Worm (Caenorhabditis elegans) whole organism, young adult: ENCODE measurements around the gene T04C12.11.

Experiments
- B0019.2 ChIP-seq: fragments of 200-800 bp; sonication (Bioruptor generic); conservative IDR thresholded peaks from 2 replicates; pipeline ENCODE4 v1.3.6; 2022; ENCODE audit warnings: missing genetic modification reagents, missing genetic modification characterization, missing compliant biosample characterization
- B0336.3 ChIP-seq: fragments of 200-800 bp; sonication (Bioruptor generic); IDR thresholded peaks from 2 replicates; pipeline ENCODE4 v1.3.6; 2022; ENCODE audit warnings: missing genetic modification characterization, missing compliant biosample characterization
- D2030.7 ChIP-seq: fragments of 200-800 bp; sonication (Bioruptor generic); IDR thresholded peaks from 2 replicates; pipeline ENCODE4 v1.3.6; 2022; ENCODE audit warnings: missing genetic modification reagents, missing genetic modification characterization, missing compliant biosample characterization
- F23B12.7 ChIP-seq: sonication (generic microtip); optimal IDR thresholded peaks from 2 replicates; lab custom pipeline; 2017; ENCODE audit warnings: missing genetic modification characterization, mild to moderate bottlenecking, missing compliant biosample characterization, antibody characterized with exemption, moderate library complexity; ENCODE audit not compliant: insufficient read depth
- F33H1.4 ChIP-seq: fragments of 200-800 bp; sonication (Bioruptor generic); IDR thresholded peaks from 2 replicates; pipeline ENCODE4 v1.3.6; 2022; ENCODE audit warnings: missing genetic modification reagents, missing genetic modification characterization, missing compliant biosample characterization
- F49E8.2 ChIP-seq: sonication (generic microtip); optimal IDR thresholded peaks from 3 replicates; lab custom pipeline; 2017; ENCODE audit warnings: missing genetic modification characterization, mild to moderate bottlenecking, missing compliant biosample characterization, antibody characterized with exemption, moderate library complexity; ENCODE audit not compliant: insufficient read depth
- K11D2.4 ChIP-seq: fragments of 200-800 bp; sonication (Bioruptor generic); IDR thresholded peaks from 2 replicates; pipeline ENCODE4 v1.3.6; 2022; ENCODE audit warnings: missing genetic modification reagents, missing genetic modification characterization, missing compliant biosample characterization
- T07F8.4 ChIP-seq: sonication (generic microtip); optimal IDR thresholded peaks from 2 replicates; lab custom pipeline; 2016; ENCODE audit warnings: mild to moderate bottlenecking, missing genetic modification characterization, moderate library complexity, missing compliant biosample characterization
- Y79H2A.3 ChIP-seq: fragments of 200-800 bp; sonication (Bioruptor generic); conservative IDR thresholded peaks from 2 replicates; pipeline ENCODE4 v1.3.6; 2022; ENCODE audit warnings: missing genetic modification reagents, missing genetic modification characterization, missing compliant biosample characterization
- ZK185.1 ChIP-seq: sonication (generic microtip); optimal IDR thresholded peaks from 2 replicates; lab custom pipeline; 2016; ENCODE audit warnings: mild to moderate bottlenecking, missing genetic modification characterization, missing compliant biosample characterization; ENCODE audit not compliant: poor library complexity, severe bottlenecking
- akir-1 ChIP-seq: fragments of 200-800 bp; sonication (Bioruptor generic); optimal IDR thresholded peaks from 2 replicates; lab custom pipeline; 2018; ENCODE audit warnings: mild to moderate bottlenecking, missing genetic modification characterization, moderate library complexity, missing compliant biosample characterization
- attf-5 ChIP-seq: fragments of 200-800 bp; sonication (Bioruptor generic); optimal IDR thresholded peaks from 2 replicates; lab custom pipeline; 2018; ENCODE audit warnings: mild to moderate bottlenecking, missing genetic modification characterization, missing compliant biosample characterization
- cebp-1 ChIP-seq, 2 experiments: fragments of 200-800 bp in 1 of 2; sonication (Bioruptor generic) in 1 of 2; sonication (generic microtip) in 1 of 2; IDR thresholded peaks in 1 of 2; optimal IDR thresholded peaks in 1 of 2; 2 replicates each; pipeline versions ENCODE4 v1.3.6 to Lab custom; 2017 to 2022; ENCODE audit warnings: missing compliant biosample characterization in 2 of 2, missing genetic modification characterization in 2 of 2, mild to moderate bottlenecking in 1 of 2, missing genetic modification reagents in 1 of 2, moderate library complexity in 1 of 2
- cebp-2 ChIP-seq: fragments of 200-800 bp; sonication (Bioruptor generic); IDR thresholded peaks from 2 replicates; pipeline ENCODE4 v1.3.6; 2022; ENCODE audit warnings: missing genetic modification characterization, missing compliant biosample characterization
- ceh-100 ChIP-seq: fragments of 200-800 bp; sonication (Bioruptor generic); IDR thresholded peaks from 2 replicates; pipeline ENCODE4 v1.3.6; 2022; ENCODE audit warnings: missing genetic modification reagents, missing genetic modification characterization, missing compliant biosample characterization
- ceh-58 ChIP-seq: fragments of 200-800 bp; sonication (Bioruptor generic); IDR thresholded peaks from 2 replicates; pipeline ENCODE4 v1.3.6; 2022; ENCODE audit warnings: missing genetic modification characterization, missing compliant biosample characterization
- ceh-79 ChIP-seq: sonication (generic microtip); optimal IDR thresholded peaks from 2 replicates; lab custom pipeline; 2017; ENCODE audit warnings: mild to moderate bottlenecking, missing genetic modification characterization, missing compliant biosample characterization
- dpff-1 ChIP-seq: sonication (generic microtip); optimal IDR thresholded peaks from 2 replicates; lab custom pipeline; 2017; ENCODE audit warnings: mild to moderate bottlenecking, missing genetic modification characterization, missing compliant biosample characterization
- efl-1 ChIP-seq: fragments of 150-350 bp; optimal IDR thresholded peaks from 2 replicates; lab custom pipeline; 2014; ENCODE audit warnings: missing biosample characterization, missing genetic modification reagents, missing genetic modification characterization
- egl-44 ChIP-seq: fragments of 200-800 bp; sonication (Bioruptor generic); IDR thresholded peaks from 2 replicates; pipeline ENCODE4 v1.3.6; 2022; ENCODE audit warnings: missing genetic modification reagents, missing genetic modification characterization, missing compliant biosample characterization
- ekl-4 ChIP-seq: fragments of 200-800 bp; sonication (Bioruptor generic); IDR thresholded peaks from 2 replicates; pipeline ENCODE4 v1.3.6; 2022; ENCODE audit warnings: missing genetic modification reagents, missing genetic modification characterization, missing compliant biosample characterization
- him-1 ChIP-seq: sonication (generic microtip); optimal IDR thresholded peaks from 2 replicates; lab custom pipeline; 2016; ENCODE audit warnings: missing genotype, missing genetic modification reagents, missing genetic modification characterization, missing compliant biosample characterization
- hlh-12 ChIP-seq: sonication (generic microtip); optimal IDR thresholded peaks from 2 replicates; lab custom pipeline; 2016; ENCODE audit warnings: missing genetic modification characterization, missing compliant biosample characterization
- hlh-26 ChIP-seq: fragments of 200-800 bp; sonication (Bioruptor generic); conservative IDR thresholded peaks from 2 replicates; pipeline ENCODE4 v1.3.6; 2022; ENCODE audit warnings: missing genetic modification reagents, missing genetic modification characterization, missing compliant biosample characterization
- hrde-1 ChIP-seq: sonication (generic microtip); optimal IDR thresholded peaks from 2 replicates; lab custom pipeline; 2016; ENCODE audit warnings: missing genetic modification characterization, mild to moderate bottlenecking, missing compliant biosample characterization, moderate library complexity, missing genotype, missing genetic modification reagents, borderline replicate concordance
- lin-54 ChIP-seq: fragments of 200-800 bp; sonication (Bioruptor generic); optimal IDR thresholded peaks from 2 replicates; lab custom pipeline; 2018; ENCODE audit warnings: mild to moderate bottlenecking, missing genetic modification characterization, missing compliant biosample characterization
- madf-10 ChIP-seq: sonication (generic microtip); optimal IDR thresholded peaks from 2 replicates; lab custom pipeline; 2016; ENCODE audit warnings: mild to moderate bottlenecking, missing genetic modification characterization, missing compliant biosample characterization
- madf-6 ChIP-seq: fragments of 200-800 bp; sonication (Bioruptor generic); IDR thresholded peaks from 2 replicates; pipeline ENCODE4 v1.3.6; 2022; ENCODE audit warnings: missing genetic modification reagents, missing genetic modification characterization, missing compliant biosample characterization
- madf-8 ChIP-seq: fragments of 200-800 bp; sonication (Bioruptor generic); conservative IDR thresholded peaks from 2 replicates; pipeline ENCODE4 v1.3.6; 2022; ENCODE audit warnings: missing genetic modification reagents, missing genetic modification characterization, missing compliant biosample characterization
- mes-4 ChIP-seq: sonication (generic microtip); optimal IDR thresholded peaks from 2 replicates; lab custom pipeline; 2016; ENCODE audit warnings: missing genotype, missing genetic modification characterization, missing compliant biosample characterization
- nfyb-1 ChIP-seq: fragments of 200-800 bp; sonication (Bioruptor generic); IDR thresholded peaks from 2 replicates; pipeline ENCODE4 v1.3.6; 2022; ENCODE audit warnings: missing genetic modification reagents, missing genetic modification characterization, missing compliant biosample characterization
- rec-8 ChIP-seq, 2 experiments: sonication (generic microtip); optimal IDR thresholded peaks; 2 replicates each; lab custom pipeline; 2016; ENCODE audit warnings: mild to moderate bottlenecking in 2 of 2, missing genetic modification characterization in 2 of 2, missing genetic modification reagents in 2 of 2, missing genotype in 2 of 2, missing biosample characterization in 1 of 2, missing compliant biosample characterization in 1 of 2, moderate library complexity in 1 of 2
- snpc-1.1 ChIP-seq: sonication (generic microtip); optimal IDR thresholded peaks from 2 replicates; lab custom pipeline; 2017; ENCODE audit warnings: missing genetic modification characterization, mild to moderate bottlenecking, missing compliant biosample characterization, antibody characterized with exemption, moderate library complexity, missing genotype, missing genetic modification reagents; ENCODE audit not compliant: insufficient read depth
- snpc-1.3 ChIP-seq: sonication (generic microtip); optimal IDR thresholded peaks from 2 replicates; lab custom pipeline; 2017; ENCODE audit warnings: missing genetic modification characterization, mild to moderate bottlenecking, missing compliant biosample characterization, antibody characterized with exemption, moderate library complexity, missing genotype, missing genetic modification reagents; ENCODE audit not compliant: insufficient read depth
- snpc-4 ChIP-seq, 5 experiments: fragments of 150-350 bp in 1 of 5; sonication (generic microtip) in 4 of 5; optimal IDR thresholded peaks; 2 replicates each; lab custom pipeline; 2014 to 2018; ENCODE audit warnings: missing genetic modification characterization in 5 of 5, missing biosample characterization in 3 of 5, antibody characterized with exemption in 2 of 5, mild to moderate bottlenecking in 2 of 5, missing compliant biosample characterization in 2 of 5, missing genotype in 2 of 5, moderate library complexity in 2 of 5, missing genetic modification reagents in 1 of 5
- sptf-2 ChIP-seq: fragments of 200-800 bp; sonication (Bioruptor generic); optimal IDR thresholded peaks from 2 replicates; lab custom pipeline; 2018; ENCODE audit warnings: mild to moderate bottlenecking, missing genetic modification characterization, missing compliant biosample characterization
- tbp1 ChIP-seq: fragments of 200-800 bp; sonication (Bioruptor generic); optimal IDR thresholded peaks from 2 replicates; lab custom pipeline; 2018; ENCODE audit warnings: mild to moderate bottlenecking, missing genetic modification characterization, missing compliant biosample characterization
- tlf-1 ChIP-seq: fragments of 200-800 bp; sonication (Bioruptor generic); optimal IDR thresholded peaks from 2 replicates; lab custom pipeline; 2018; ENCODE audit warnings: mild to moderate bottlenecking, missing genetic modification characterization, missing compliant biosample characterization
- unc-130 ChIP-seq: sonication (generic microtip); optimal IDR thresholded peaks from 2 replicates; lab custom pipeline; 2016; ENCODE audit warnings: missing genetic modification reagents, missing genetic modification characterization, missing compliant biosample characterization
- unc-62 ChIP-seq: fragments of 150-350 bp; optimal IDR thresholded peaks from 2 replicates; lab custom pipeline; 2014; ENCODE audit warnings: missing biosample characterization, missing genetic modification reagents, missing genetic modification characterization
- xnd-1 ChIP-seq: sonication (generic microtip); optimal IDR thresholded peaks from 2 replicates; lab custom pipeline; 2016; ENCODE audit warnings: missing genotype, missing genetic modification reagents, missing genetic modification characterization, missing compliant biosample characterization
- ztf-25 ChIP-seq: fragments of 200-800 bp; sonication (Bioruptor generic); IDR thresholded peaks from 2 replicates; pipeline ENCODE4 v1.3.6; 2022; ENCODE audit warnings: missing genetic modification reagents, missing genetic modification characterization, missing compliant biosample characterization
- ztf-26 ChIP-seq: sonication (generic microtip); optimal IDR thresholded peaks from 2 replicates; lab custom pipeline; 2017; ENCODE audit warnings: missing genetic modification characterization, missing compliant biosample characterization
- ztf-3 ChIP-seq: fragments of 200-800 bp; sonication (Bioruptor generic); optimal IDR thresholded peaks from 2 replicates; lab custom pipeline; 2018; ENCODE audit warnings: mild to moderate bottlenecking, missing genetic modification characterization, missing compliant biosample characterization

The T04C12.11 gene

DNA sequence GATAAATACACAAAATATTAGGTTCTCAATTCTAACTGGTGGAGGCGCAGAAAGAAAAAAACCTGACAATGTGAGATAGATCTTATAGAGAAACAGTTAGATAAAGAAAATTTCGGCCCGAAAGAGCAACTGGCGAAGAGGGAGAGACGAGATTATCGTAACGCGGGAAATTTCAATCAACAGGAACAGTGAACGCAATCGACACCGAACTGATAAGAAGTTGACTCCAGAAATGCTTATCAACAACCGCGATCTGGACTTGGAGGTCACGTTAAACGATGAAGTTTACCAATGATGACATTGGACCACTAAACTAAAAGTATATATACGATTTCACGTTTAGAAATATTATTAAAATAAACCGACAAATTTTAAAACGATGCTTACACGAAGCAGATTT lies 16.3 kb upstream of the T04C12.11 start (continued):
- TF ChIP-seq snpc-4 (GFP tag; optimal IDR thresholded peaks at IDR 0.05; lab: Kevin White, UChicago) (peak; percentile 28), snpc-4 (tag; optimal IDR thresholded peaks at IDR 0.05; lab: Kevin White, UChicago) (peak in 3 of 4 experiments; percentile 50 to 52 (median 50)), unc-62 (GFP tag; lab: Kevin White, UChicago) (no peak), F33H1.4 (GFP tag; lab: Robert Waterston, UW) (peak; percentile 24), sptf-2 (GFP tag; lab: Kevin White, UChicago) (no peak), nfyb-1 (GFP tag; lab: Robert Waterston, UW) (peak; percentile 84), akir-1 (GFP tag; lab: Kevin White, UChicago) (no peak), ceh-58 (GFP tag; lab: Robert Waterston, UW) (0 out of 2 replicates have a peak, but pooled peaks have one; percentile 70), madf-10 (tag; lab: Kevin White, UChicago) (peak; percentile 31), K11D2.4 (GFP tag; lab: Robert Waterston, UW) (0 out of 2 replicates have a peak, but pooled peaks have one; percentile 20), tbp1 (GFP tag; lab: Kevin White, UChicago) (peak; percentile 66), lin-54 (GFP tag; lab: Kevin White, UChicago) (peak; percentile 77), ztf-25 (no peak), cebp-2 (peak; percentile 92), F23B12.7 (tag; lab: Kevin White, UChicago) (peak; percentile 39), him-1 (tag; lab: Kevin White, UChicago) (peak; percentile 67), ekl-4 (peak; percentile 95), D2030.7 (0 out of 2 replicates have a peak, but pooled peaks have one; percentile 30), Y79H2A.3 (0 out of 2 replicates have a peak, but pooled peaks have one; percentile 62), rec-8 (tag; optimal IDR thresholded peaks at IDR 0.05; lab: Kevin White, UChicago) (peak in 1 of 2 experiments; percentile 2), ZK185.1 (tag; lab: Kevin White, UChicago) (peak; percentile 43)

DNA sequence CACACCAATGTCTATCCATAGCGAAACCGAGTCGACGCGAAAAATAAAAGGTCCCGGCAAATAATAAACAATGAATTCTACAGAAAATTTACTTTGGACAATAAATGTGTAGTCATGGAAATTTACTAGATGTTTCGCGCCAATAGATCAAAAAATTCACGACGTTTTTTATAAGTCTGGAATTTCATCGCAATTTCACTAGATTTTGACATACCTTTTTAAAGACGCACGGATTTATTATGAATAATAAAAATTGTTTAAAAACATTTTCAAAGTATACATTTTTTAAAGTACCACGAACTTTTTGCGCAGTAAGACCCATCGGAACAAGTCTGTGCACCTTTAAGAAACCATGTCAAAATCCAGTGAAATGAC lies 15.9 kb upstream of the T04C12.11 start:
- TF ChIP-seq snpc-1.1 (tag; lab: Kevin White, UChicago), result no peak
- no peak for TF ChIP-seq hrde-1
- no peak for TF ChIP-seq attf-5 (GFP tag; lab: Kevin White, UChicago)
- TF ChIP-seq mes-4 (tag; lab: Kevin White, UChicago), result no peak
- no peak for TF ChIP-seq cebp-1 (GFP tag; IDR thresholded peaks at IDR 0.05; lab: Robert Waterston, UW)
- no peak for TF ChIP-seq cebp-1 (tag; optimal IDR thresholded peaks at IDR 0.05; lab: Kevin White, UChicago)
- TF ChIP-seq ztf-3 (GFP tag; lab: Kevin White, UChicago), result no peak
- TF ChIP-seq him-1 (tag; lab: Kevin White, UChicago), result no peak
- TF ChIP-seq akir-1 (GFP tag; lab: Kevin White, UChicago), result no peak
- no peak for TF ChIP-seq ZK185.1 (tag; lab: Kevin White, UChicago)
- TF ChIP-seq unc-130 (GFP tag; lab: Kevin White, UChicago), result no peak
- TF ChIP-seq F49E8.2 (tag; lab: Kevin White, UChicago), result no peak
- no peak for TF ChIP-seq B0336.3 (GFP tag; lab: Robert Waterston, UW)
- no peak for TF ChIP-seq ceh-100 (GFP tag; lab: Robert Waterston, UW)
- no peak for TF ChIP-seq B0019.2 (GFP tag; lab: Robert Waterston, UW)
- no peak for TF ChIP-seq rec-8 (tag; optimal IDR thresholded peaks at IDR 0.05; lab: Kevin White, UChicago)
- TF ChIP-seq ceh-79 (tag; lab: Kevin White, UChicago), result no peak
- TF ChIP-seq tlf-1 (GFP tag; lab: Kevin White, UChicago), result no peak
- peak; percentile 11 for TF ChIP-seq ztf-26 (tag; lab: Kevin White, UChicago)
- TF ChIP-seq xnd-1 (tag; lab: Kevin White, UChicago), result peak; percentile 76
- peak; percentile 78 for TF ChIP-seq dpff-1 (tag; lab: Kevin White, UChicago)
- TF ChIP-seq T07F8.4 (tag; lab: Kevin White, UChicago), result no peak
- peak; percentile 65 for TF ChIP-seq efl-1 (GFP tag; lab: Kevin White, UChicago)
- peak; percentile 64 for TF ChIP-seq madf-8 (GFP tag; lab: Robert Waterston, UW)
- no peak for TF ChIP-seq F23B12.7 (tag; lab: Kevin White, UChicago)
- TF ChIP-seq egl-44, result no peak
- TF ChIP-seq hlh-26 (GFP tag; lab: Robert Waterston, UW), result no peak
- TF ChIP-seq madf-6 (GFP tag; lab: Robert Waterston, UW), result peak; percentile 87
- TF ChIP-seq hlh-12, result no peak
- TF ChIP-seq snpc-1.3 (tag; lab: Kevin White, UChicago), result peak; percentile 6
